Worm (Caenorhabditis elegans): ENCODE measurements around the gene C08H9.16.

C08H9.16 gene

ce11 chrII:9937611-9938010, 45.0 kb downstream of the C08H9.16 start (continued):
- TF ChIP-seq lim-7 (GFP tag; IDR thresholded peaks at IDR 0.05) (no peak), dpl-1 (GFP tag; optimal IDR thresholded peaks at IDR 0.05) (peak; percentile 64), nhr-237 (tag; optimal IDR thresholded peaks at IDR 0.05) (no peak)

ce11 chrII:9938877-9939276, 46.3 kb downstream of the C08H9.16 start, which contains the start of the genes C05C10.7 and C05C10.5:
TSS of gene C05C10.7 (minus strand) at chrII:9938971.
TSS of gene C05C10.5 (plus strand) at chrII:9939040.
- TF ChIP-seq mxl-2 (GFP tag; conservative IDR thresholded peaks at IDR 0.05) (no peak), unc-130 (GFP tag; optimal IDR thresholded peaks at IDR 0.05) (peak; percentile 66), nhr-28 (tag; optimal IDR thresholded peaks at IDR 0.05) (no peak), dmd-8 (GFP tag; IDR thresholded peaks at IDR 0.05) (no peak), lin-38 (GFP tag; IDR thresholded peaks at IDR 0.05) (peak; percentile 57), dmd-9 (GFP tag; IDR thresholded peaks at IDR 0.05) (no peak), Y48G9A.11 (GFP tag; IDR thresholded peaks at IDR 0.05) (peak; percentile 76)

ce11 chrII:9940430-9940829, 47.9 kb downstream of the C08H9.16 start, which contains the start of gene ufd-3:
TSS of gene ufd-3 (plus strand) at chrII:9940753.
- TF ChIP-seq lin-38 (GFP tag; IDR thresholded peaks at IDR 0.05) (peak; percentile 76), F26F4.8 (GFP tag; conservative IDR thresholded peaks at IDR 0.05) (no peak), ZK337.2 (GFP tag; IDR thresholded peaks at IDR 0.05) (peak; percentile 77; the same call in 1 of the 2 replicates), rbr-2 (tag; optimal IDR thresholded peaks at IDR 0.05) (peak; percentile 66), dpl-1 (GFP tag; optimal IDR thresholded peaks at IDR 0.05) (peak; percentile 98), set-16 (GFP tag; IDR thresholded peaks at IDR 0.05) (no peak), nhr-48 (tag; optimal IDR thresholded peaks at IDR 0.05) (peak; percentile 20), F44E2.7 (GFP tag; IDR thresholded peaks at IDR 0.05) (no peak), zip-11 (GFP tag; IDR thresholded peaks at IDR 0.05) (no peak), nhr-77 (tag; optimal IDR thresholded peaks at IDR 0.05) (peak; percentile 19), php-3 (GFP tag; IDR thresholded peaks at IDR 0.05) (no peak), fkh-10 (GFP tag; optimal IDR thresholded peaks at IDR 0.05) (peak; percentile 51), madf-9 (GFP tag; conservative IDR thresholded peaks at IDR 0.05) (peak; percentile 61; the same call in 1 of the 2 replicates), tag-97 (GFP tag; IDR thresholded peaks at IDR 0.05) (no peak), hmg-1.1 (GFP tag; IDR thresholded peaks at IDR 0.05) (no peak), hlh-11 (tag; optimal IDR thresholded peaks at IDR 0.05) (peak; percentile 53), mxl-3 (GFP tag; optimal IDR thresholded peaks at IDR 0.05) (peak; percentile 61), ama-1 (optimal IDR thresholded peaks at IDR 0.05) (peak; percentile 63), ctbp-1 (GFP tag; IDR thresholded peaks at IDR 0.05) (0 out of 2 replicates have a peak, but pooled peaks have one; percentile 31), T26A8.4 (GFP tag; IDR thresholded peaks at IDR 0.05) (0 out of 2 replicates have a peak, but pooled peaks have one; percentile 57), ceh-28 (tag; optimal IDR thresholded peaks at IDR 0.05) (no peak), ceh-44 (GFP tag; IDR thresholded peaks at IDR 0.05) (peak; percentile 22; the same call in 1 of the 2 replicates), unc-130 (GFP tag; optimal IDR thresholded peaks at IDR 0.05) (peak; percentile 91), lsy-2 (tag; optimal IDR thresholded peaks at IDR 0.05) (peak; percentile 38 to 92), lin-15B (tag; optimal IDR thresholded peaks at IDR 0.05) (peak; percentile 5), egl-27 (tag; optimal IDR thresholded peaks at IDR 0.05) (no peak), dmd-6 (GFP tag; IDR thresholded peaks at IDR 0.05) (peak; percentile 63), mep-1 (tag; optimal IDR thresholded peaks at IDR 0.05) (peak; percentile 82), zag-1 (tag; optimal IDR thresholded peaks at IDR 0.05) (no peak), nhr-11 (tag; optimal IDR thresholded peaks at IDR 0.05) (peak; percentile 82), pqm-1 (tag; optimal IDR thresholded peaks at IDR 0.05) (no peak), hif-1 (tag; optimal IDR thresholded peaks at IDR 0.05) (peak in 1 of 2 experiments; percentile 92), zfp-3 (GFP tag; conservative IDR thresholded peaks at IDR 0.05) (0 out of 2 replicates have a peak, but pooled peaks have one; percentile 52), nhr-6 (tag; optimal IDR thresholded peaks at IDR 0.05) (peak; percentile 80), duxl-1 (tag; optimal IDR thresholded peaks at IDR 0.05; ENCODE audit: poor library complexity) (peak; percentile 6), ceh-20 (GFP tag; IDR thresholded peaks at IDR 0.05) (0 out of 2 replicates have a peak, but pooled peaks have one; percentile 18), madf-5 (GFP tag; IDR thresholded peaks at IDR 0.05) (peak in 1 of 2 experiments; percentile 14; a peak in 1 of 4 replicates), daf-16 (GFP tag; optimal IDR thresholded peaks at IDR 0.05) (peak in 1 of 2 experiments; percentile 31), daf-16 (tag; optimal IDR thresholded peaks at IDR 0.05) (peak; percentile 15), jun-1 (tag; optimal IDR thresholded peaks at IDR 0.05) (no peak), nhr-28 (tag; optimal IDR thresholded peaks at IDR 0.05) (peak; percentile 51)

All from whole organism, L4 larva.